Fruit fly (Drosophila melanogaster) whole organism, embryonic: ENCODE results near the gene CG10804.

Source experiments
- Aef1 ChIP-seq: fragments of 200-800 bp; sonication (Bioruptor generic); IDR thresholded peaks from 3 replicates; pipeline ENCODE4 v1.3.6; 2022; ENCODE audit warnings: missing biosample characterization, missing genetic modification characterization
- Asciz ChIP-seq: fragments of 200-800 bp; sonication (Bioruptor generic); optimal IDR thresholded peaks from 2 replicates; lab custom pipeline; 2017; ENCODE audit warnings: missing biosample characterization, mild to moderate bottlenecking, missing genetic modification characterization, missing genetic modification reagents
- Atf6 ChIP-seq: fragments of 200-800 bp; sonication (Bioruptor generic); IDR thresholded peaks from 2 replicates; pipeline ENCODE4 v1.3.6; 2022; ENCODE audit warnings: missing biosample characterization, missing genetic modification characterization
- Awh ChIP-seq: fragments of 200-800 bp; sonication (Bioruptor generic); IDR thresholded peaks from 2 replicates; pipeline ENCODE4, ENCODE4 v1.3.6; 2022; ENCODE audit warnings: missing biosample characterization, missing genetic modification characterization
- CG10366 ChIP-seq: fragments of 200-800 bp; sonication (Bioruptor generic); IDR thresholded peaks from 2 replicates; pipeline ENCODE4 v1.3.6; 2022; ENCODE audit warnings: missing biosample characterization, missing genetic modification characterization
- CG10565 ChIP-seq: fragments of 200-800 bp; sonication (Bioruptor generic); optimal IDR thresholded peaks from 3 replicates; lab custom pipeline; 2016; ENCODE audit warnings: missing biosample characterization, mild to moderate bottlenecking, missing genetic modification characterization
- CG11504 ChIP-seq: fragments of 200-800 bp; sonication (Bioruptor generic); optimal IDR thresholded peaks from 3 replicates; lab custom pipeline; 2019; ENCODE audit warnings: missing biosample characterization, mild to moderate bottlenecking, missing genetic modification characterization, moderate library complexity
- CG11695 ChIP-seq: fragments of 200-800 bp; sonication (Bioruptor generic); IDR thresholded peaks from 3 replicates; pipeline ENCODE4 v1.3.6; 2022; ENCODE audit warnings: missing biosample characterization, missing genetic modification characterization
- CG1233 ChIP-seq: fragments of 200-800 bp; sonication (Bioruptor generic); optimal IDR thresholded peaks from 4 replicates; lab custom pipeline; 2018; ENCODE audit warnings: missing biosample characterization, mild to moderate bottlenecking, missing genetic modification characterization
- CG12391 ChIP-seq: fragments of 200-800 bp; sonication (Bioruptor generic); optimal IDR thresholded peaks from 3 replicates; lab custom pipeline; 2018; ENCODE audit warnings: missing biosample characterization, mild to moderate bottlenecking, missing genetic modification characterization, moderate library complexity
- CG15479 ChIP-seq: fragments of 200-800 bp; sonication (Bioruptor generic); optimal IDR thresholded peaks from 3 replicates; lab custom pipeline; 2019; ENCODE audit warnings: missing biosample characterization, mild to moderate bottlenecking, missing genetic modification characterization, moderate library complexity
- CG15696 ChIP-seq: fragments of 200-800 bp; sonication (Bioruptor generic); optimal IDR thresholded peaks from 2 replicates; lab custom pipeline; 2019; ENCODE audit warnings: missing biosample characterization, mild to moderate bottlenecking, missing genetic modification characterization, moderate library complexity
- CG16779 ChIP-seq: fragments of 200-800 bp; sonication (Bioruptor generic); IDR thresholded peaks from 2 replicates; pipeline ENCODE4 v1.3.6; 2022; ENCODE audit warnings: missing biosample characterization, missing genetic modification characterization
- CG18262 ChIP-seq: fragments of 200-800 bp; optimal IDR thresholded peaks from 3 replicates; lab custom pipeline; 2019; ENCODE audit warnings: missing biosample characterization, mild to moderate bottlenecking, missing genetic modification characterization, moderate library complexity
- CG2116 ChIP-seq: fragments of 200-800 bp; sonication (Bioruptor generic); optimal IDR thresholded peaks from 3 replicates; lab custom pipeline; 2018; ENCODE audit warnings: missing biosample characterization, mild to moderate bottlenecking, missing genetic modification characterization
- CG3995 ChIP-seq: fragments of 200-800 bp; sonication (Bioruptor generic); optimal IDR thresholded peaks from 3 replicates; lab custom pipeline; 2016; ENCODE audit warnings: missing biosample characterization, missing genetic modification characterization
- CG42726 ChIP-seq: fragments of 200-800 bp; sonication (Bioruptor generic); IDR thresholded peaks from 2 replicates; pipeline ENCODE4 v1.3.6; 2022; ENCODE audit warnings: missing biosample characterization, missing genetic modification characterization; ENCODE audit not compliant: partially characterized antibody
- CG6175 ChIP-seq: fragments of 200-800 bp; sonication (Bioruptor generic); IDR thresholded peaks from 3 replicates; pipeline ENCODE4 v1.3.6; 2022; ENCODE audit warnings: missing biosample characterization, missing genetic modification characterization
- CG6683 ChIP-seq: fragments of 200-800 bp; sonication (Bioruptor generic); optimal IDR thresholded peaks from 2 replicates; lab custom pipeline; 2017; ENCODE audit warnings: missing biosample characterization, mild to moderate bottlenecking, missing genetic modification characterization, missing genetic modification reagents
- CG9437 ChIP-seq: fragments of 200-800 bp; sonication (Bioruptor generic); optimal IDR thresholded peaks from 2 replicates; lab custom pipeline; 2018; ENCODE audit warnings: missing biosample characterization, mild to moderate bottlenecking, missing genetic modification characterization
- Doc2 ChIP-seq: fragments of 200-800 bp; sonication (Bioruptor generic); IDR thresholded peaks from 2 replicates; pipeline ENCODE4 v1.3.6; 2022; ENCODE audit warnings: missing biosample characterization, missing genetic modification characterization
- Hey ChIP-seq: fragments of 200-800 bp; sonication (Bioruptor generic); optimal IDR thresholded peaks from 3 replicates; lab custom pipeline; 2018; ENCODE audit warnings: missing biosample characterization, mild to moderate bottlenecking, missing genetic modification characterization
- Mrtf ChIP-seq: fragments of 200-800 bp; sonication (Bioruptor generic); IDR thresholded peaks from 3 replicates; pipeline ENCODE4 v1.3.6; 2022; ENCODE audit warnings: missing biosample characterization, missing genetic modification characterization
- Nf-YA ChIP-seq: fragments of 200-800 bp; sonication (Bioruptor generic); IDR thresholded peaks from 2 replicates; pipeline ENCODE4 v1.3.6; 2022; ENCODE audit warnings: missing biosample characterization, missing genetic modification characterization
- Spps ChIP-seq: fragments of 200-800 bp; sonication (Bioruptor generic); optimal IDR thresholded peaks from 2 replicates; lab custom pipeline; 2018; ENCODE audit warnings: missing biosample characterization, mild to moderate bottlenecking, missing genetic modification characterization
- Stat92E ChIP-seq, 3 experiments: fragments of >200 bp in 2 of 3; fragments of 200-800 bp in 1 of 3; sonication (Bioruptor generic) in 1 of 3; optimal IDR thresholded peaks; 2 replicates each; lab custom pipeline; 2017 to 2019; ENCODE audit warnings: missing biosample characterization in 3 of 3, missing genetic modification characterization in 3 of 3, mild to moderate bottlenecking in 1 of 3, moderate library complexity in 1 of 3
- Taf1 ChIP-seq: fragments of 200-800 bp; sonication (Bioruptor generic); IDR thresholded peaks from 2 replicates; pipeline ENCODE4 v1.3.6; 2022; ENCODE audit warnings: missing biosample characterization, missing genetic modification characterization
- Vsx1 ChIP-seq: fragments of 200-800 bp; sonication (Bioruptor generic); optimal IDR thresholded peaks from 2 replicates; lab custom pipeline; 2017; ENCODE audit warnings: missing biosample characterization, mild to moderate bottlenecking, missing genetic modification characterization, missing genetic modification reagents
- ase ChIP-seq: fragments of 200-800 bp; sonication (Bioruptor generic); IDR thresholded peaks from 3 replicates; pipeline ENCODE4 v1.3.6; 2022; ENCODE audit warnings: missing biosample characterization, missing genetic modification characterization
- br ChIP-seq: fragments of >200 bp; optimal IDR thresholded peaks from 2 replicates; lab custom pipeline; 2017
- cg ChIP-seq: fragments of 200-800 bp; sonication (Bioruptor generic); optimal IDR thresholded peaks from 3 replicates; lab custom pipeline; 2019; ENCODE audit warnings: missing biosample characterization, mild to moderate bottlenecking, missing genetic modification characterization, moderate library complexity
- dmrt11E ChIP-seq: fragments of 200-800 bp; sonication (Bioruptor generic); optimal IDR thresholded peaks from 3 replicates; lab custom pipeline; 2018; ENCODE audit warnings: missing biosample characterization, mild to moderate bottlenecking, missing genetic modification characterization, moderate library complexity
- ems ChIP-seq: fragments of 200-800 bp; sonication (Bioruptor generic); optimal IDR thresholded peaks from 3 replicates; lab custom pipeline; 2016; ENCODE audit warnings: missing biosample characterization, missing genetic modification characterization
- ewg ChIP-seq: fragments of 200-800 bp; sonication (Bioruptor generic); optimal IDR thresholded peaks from 3 replicates; lab custom pipeline; 2017; ENCODE audit warnings: mild to moderate bottlenecking, missing biosample characterization, missing genetic modification reagents, missing genetic modification characterization
- grau ChIP-seq: fragments of 200-800 bp; optimal IDR thresholded peaks from 3 replicates; lab custom pipeline; 2019; ENCODE audit warnings: missing biosample characterization, mild to moderate bottlenecking, missing genetic modification characterization, moderate library complexity
- hb ChIP-seq: fragments of 200-800 bp; sonication (Bioruptor generic); IDR thresholded peaks from 3 replicates; pipeline ENCODE4 v1.3.6; 2022; ENCODE audit warnings: missing biosample characterization, missing genetic modification characterization; ENCODE audit not compliant: partially characterized antibody
- insv ChIP-seq, 2 experiments: fragments of 200-800 bp; sonication (Bioruptor generic); optimal IDR thresholded peaks; 3 replicates each; lab custom pipeline; 2016 to 2018; ENCODE audit warnings: missing biosample characterization in 2 of 2, missing genetic modification characterization in 2 of 2
- lab ChIP-seq: fragments of 200-800 bp; sonication (Bioruptor generic); optimal IDR thresholded peaks from 3 replicates; lab custom pipeline; 2017; ENCODE audit warnings: missing biosample characterization, missing genetic modification characterization, mild to moderate bottlenecking, moderate library complexity, missing genetic modification reagents
- luna ChIP-seq: fragments of 200-800 bp; sonication (Bioruptor generic); optimal IDR thresholded peaks from 2 replicates; lab custom pipeline; 2016; ENCODE audit warnings: missing biosample characterization, missing genetic modification characterization
- pan ChIP-seq, 4 experiments: fragments of >200 bp in 3 of 4; fragments of 200-800 bp in 1 of 4; sonication (Bioruptor generic) in 1 of 4; optimal IDR thresholded peaks in 3 of 4; IDR thresholded peaks in 1 of 4; 2 replicates each; pipeline versions ENCODE4 v1.3.6 to Lab custom; 2017 to 2022; ENCODE audit warnings: missing biosample characterization in 2 of 4, missing genetic modification characterization in 2 of 4, mixed read lengths in 1 of 4
- pfk ChIP-seq: fragments of 200-800 bp; sonication (Bioruptor generic); optimal IDR thresholded peaks from 2 replicates; lab custom pipeline; 2018; ENCODE audit warnings: missing biosample characterization, mild to moderate bottlenecking, missing genetic modification characterization, moderate library complexity
- scrt ChIP-seq: fragments of 200-800 bp; sonication (Bioruptor generic); optimal IDR thresholded peaks from 2 replicates; lab custom pipeline; 2018; ENCODE audit warnings: missing biosample characterization, mild to moderate bottlenecking, missing genetic modification characterization, moderate library complexity
- stwl ChIP-seq: fragments of 200-800 bp; sonication (Bioruptor generic); optimal IDR thresholded peaks from 3 replicates; lab custom pipeline; 2018; ENCODE audit warnings: missing biosample characterization, mild to moderate bottlenecking, missing genetic modification characterization, moderate library complexity
- tgo ChIP-seq: fragments of 200-800 bp; sonication (Bioruptor generic); IDR thresholded peaks from 3 replicates; pipeline ENCODE4 v1.3.6; 2022; ENCODE audit warnings: missing biosample characterization, missing genetic modification characterization
- tio ChIP-seq: fragments of 200-800 bp; sonication (Bioruptor generic); optimal IDR thresholded peaks from 2 replicates; lab custom pipeline; 2017; ENCODE audit warnings: missing biosample characterization, missing genetic modification characterization, inconsistent platforms
- tll ChIP-seq, 2 experiments: fragments of 200-800 bp in 1 of 2; fragments of >200 bp in 1 of 2; sonication (Bioruptor generic) in 1 of 2; optimal IDR thresholded peaks; 2 replicates each; lab custom pipeline; 2017 to 2019; ENCODE audit warnings: missing biosample characterization in 2 of 2, missing genetic modification characterization in 2 of 2, mild to moderate bottlenecking in 1 of 2, moderate library complexity in 1 of 2
- wdn ChIP-seq: fragments of 200-800 bp; sonication (Bioruptor generic); IDR thresholded peaks from 2 replicates; pipeline ENCODE4 v1.3.6; 2022; ENCODE audit warnings: missing biosample characterization, missing genetic modification characterization
- wek ChIP-seq: fragments of 200-800 bp; sonication (Bioruptor generic); optimal IDR thresholded peaks from 3 replicates; lab custom pipeline; 2018; ENCODE audit warnings: missing biosample characterization, mild to moderate bottlenecking, missing genetic modification characterization, moderate library complexity
- yki ChIP-seq: fragments of >200 bp; optimal IDR thresholded peaks from 3 replicates; lab custom pipeline; 2018
- zf30C ChIP-seq: fragments of 200-800 bp; sonication (Bioruptor generic); optimal IDR thresholded peaks from 3 replicates; lab custom pipeline; 2018; ENCODE audit warnings: missing biosample characterization, mild to moderate bottlenecking, missing genetic modification characterization

The CG10804 gene

dm6 chrX:3455431-3456001, 26.6 kb downstream of the CG10804 start (continued):
- no peak for TF ChIP-seq ems
- TF ChIP-seq CG2116 (GFP tag; lab: Kevin White, UChicago), result no peak
- TF ChIP-seq Hey (tag; lab: Kevin White, UChicago), result no peak
- TF ChIP-seq CG10565 (GFP tag; lab: Kevin White, UChicago), result no peak
- no peak for TF ChIP-seq CG6683 (GFP tag; lab: Kevin White, UChicago)
- peak; percentile 41 for TF ChIP-seq ewg
- peak; percentile 14; the same call in 1 of the 2 replicates for TF ChIP-seq CG10366 (GFP tag; lab: Robert Waterston, UW)
- TF ChIP-seq CG15696, result no peak
- peak; percentile 6 for TF ChIP-seq CG9437 (GFP tag; lab: Kevin White, UChicago)
- no peak for TF ChIP-seq luna (GFP tag; lab: Kevin White, UChicago)
- 0 out of 3 replicates have a peak, but pooled peaks have one; percentile 25 for TF ChIP-seq Mrtf
- no peak for TF ChIP-seq wdn (GFP tag; lab: Robert Waterston, UW)
- no peak for TF ChIP-seq CG42726
- TF ChIP-seq pan (optimal IDR thresholded peaks at IDR 0.05; lab: Kevin White, UChicago), result no peak
- TF ChIP-seq pan (GFP tag; optimal IDR thresholded peaks at IDR 0.05 in 1 of 2, IDR thresholded peaks at IDR 0.05 in 1 of 2), result no peak
- TF ChIP-seq pfk (GFP tag; lab: Kevin White, UChicago), result no peak
- no peak for TF ChIP-seq tll (GFP tag; optimal IDR thresholded peaks at IDR 0.05; lab: Kevin White, UChicago)
- no peak for TF ChIP-seq stwl
- no peak for TF ChIP-seq Doc2 (GFP tag; lab: Robert Waterston, UW)
- TF ChIP-seq scrt, result no peak
- no peak for TF ChIP-seq Nf-YA (GFP tag; lab: Robert Waterston, UW)
- TF ChIP-seq Taf1, result no peak
- TF ChIP-seq tgo, result no peak
- TF ChIP-seq dmrt11E (tag; lab: Kevin White, UChicago), result peak; percentile 12
- TF ChIP-seq CG11504 (tag; lab: Kevin White, UChicago), result peak; percentile 64
- no peak for TF ChIP-seq Vsx1
- peak; percentile 51 for TF ChIP-seq lab
- no peak for TF ChIP-seq tio (GFP tag; lab: Kevin White, UChicago)
- TF ChIP-seq Atf6 (GFP tag; lab: Robert Waterston, UW), result peak; percentile 44; the same call in 1 of the 2 replicates
- no peak for TF ChIP-seq Awh (GFP tag; lab: Robert Waterston, UW)
- TF ChIP-seq CG16779 (GFP tag; lab: Robert Waterston, UW), result no peak
- TF ChIP-seq CG15479 (GFP tag; lab: Kevin White, UChicago), result no peak
- TF ChIP-seq CG18262 (tag; lab: Kevin White, UChicago), result peak; percentile 67
- TF ChIP-seq Spps (tag; lab: Kevin White, UChicago), result peak; percentile 17
- TF ChIP-seq CG11695 (GFP tag; lab: Robert Waterston, UW), result no peak
- TF ChIP-seq Stat92E (GFP tag; optimal IDR thresholded peaks at IDR 0.05; lab: Kevin White, UChicago), result no peak
- TF ChIP-seq ase, result no peak
- TF ChIP-seq CG6175 (GFP tag; lab: Robert Waterston, UW), result no peak
- TF ChIP-seq Aef1 (GFP tag; lab: Robert Waterston, UW), result no peak
- no peak for TF ChIP-seq wek (GFP tag; lab: Kevin White, UChicago)
- peak; percentile 69 for TF ChIP-seq grau
- no peak for TF ChIP-seq CG3995
- no peak for TF ChIP-seq br (lab: Kevin White, UChicago)
- TF ChIP-seq CG12391 (tag; lab: Kevin White, UChicago), result peak; percentile 47
- no peak for TF ChIP-seq CG1233
- TF ChIP-seq Asciz (GFP tag; lab: Kevin White, UChicago), result peak; percentile 32
- TF ChIP-seq hb (GFP tag; lab: Robert Waterston, UW), result no peak
- TF ChIP-seq cg, result no peak
- TF ChIP-seq zf30C (GFP tag; lab: Kevin White, UChicago), result no peak
- no peak for TF ChIP-seq insv (GFP tag; optimal IDR thresholded peaks at IDR 0.05; lab: Kevin White, UChicago)
- TF ChIP-seq yki (lab: Kevin White, UChicago), result no peak
